Fruit fly (Drosophila melanogaster): ENCODE data around the gene glob3.

glob3 gene

DNA sequence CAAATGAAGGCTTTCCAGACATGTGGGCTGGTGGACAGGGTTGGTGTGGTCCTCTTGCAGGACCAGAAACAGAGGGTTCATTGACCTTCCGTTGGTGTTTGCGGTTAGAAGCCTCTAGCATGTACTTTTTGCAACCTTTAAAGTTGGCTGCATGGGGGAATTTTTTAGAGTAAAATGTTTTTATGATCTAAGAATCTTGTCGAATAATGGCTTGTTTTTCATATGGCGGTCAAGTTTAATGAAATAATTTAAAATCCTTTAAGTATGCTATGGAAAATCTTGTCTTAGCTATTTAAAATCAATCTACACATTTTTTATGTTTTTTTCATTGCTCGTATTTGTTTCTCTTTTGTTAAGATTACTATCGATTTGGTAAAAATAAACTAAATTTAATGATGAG is at the start of gene glob3:
Gene glob3, plus strand, starts transcription at position 301 of the 400 bp plus-strand sequence.
- TF ChIP-seq CG10669 (GFP tag; optimal IDR thresholded peaks at IDR 0.05) (no peak), Smox (GFP tag; optimal IDR thresholded peaks at IDR 0.05) (no peak), OdsH (GFP tag; optimal IDR thresholded peaks at IDR 0.05) (no peak), CG32006 (GFP tag; optimal IDR thresholded peaks at IDR 0.05) (no peak), Lpt (GFP tag; optimal IDR thresholded peaks at IDR 0.05) (no peak), CG10631 (GFP tag; optimal IDR thresholded peaks at IDR 0.05) (no peak), CG11902 (GFP tag; optimal IDR thresholded peaks at IDR 0.05) (no peak), CG11762 (GFP tag; optimal IDR thresholded peaks at IDR 0.05; ENCODE audit: insufficient read depth) (no peak), CG8632 (GFP tag; optimal IDR thresholded peaks at IDR 0.05) (no peak), CG6792 (GFP tag; optimal IDR thresholded peaks at IDR 0.05) (no peak), net (GFP tag; optimal IDR thresholded peaks at IDR 0.05) (no peak), CG1621 (tag; optimal IDR thresholded peaks at IDR 0.05) (no peak), CG31627 (GFP tag; optimal IDR thresholded peaks at IDR 0.05) (no peak), Hr38 (GFP tag; optimal IDR thresholded peaks at IDR 0.05) (no peak), CG4318 (GFP tag; optimal IDR thresholded peaks at IDR 0.05) (no peak)

dm6 chr3R:5780976-5781375 is 48.9 kb upstream of the glob3 start, which contains the start of gene CG2082:
TSS of gene CG2082 (minus strand) at chr3R:5781076.
- TF ChIP-seq fd59A (GFP tag; optimal IDR thresholded peaks at IDR 0.05) (no peak), CG10631 (GFP tag; optimal IDR thresholded peaks at IDR 0.05) (no peak), CG3032 (tag; optimal IDR thresholded peaks at IDR 0.05) (no peak)

DNA sequence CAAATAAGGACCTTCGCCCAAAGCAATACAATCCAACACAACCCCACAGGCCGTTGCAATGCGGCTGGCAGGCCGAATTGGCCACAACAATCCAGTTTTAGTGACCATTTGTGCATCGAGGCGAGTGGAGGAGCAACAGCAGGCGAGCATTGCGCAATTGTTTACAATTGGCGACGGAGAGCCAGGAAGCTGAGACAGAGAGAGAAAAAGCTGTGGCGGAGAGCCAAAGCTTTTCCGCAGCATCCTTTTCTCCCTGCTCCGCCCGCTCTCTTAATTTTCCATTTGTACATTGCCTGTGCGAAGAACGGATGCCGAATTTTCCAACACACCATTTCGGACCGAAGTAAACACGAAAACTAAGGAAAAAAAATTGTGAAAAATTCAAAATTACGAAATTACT is 48.4 kb upstream of the glob3 start, which contains the start of gene kat-60L1:
Gene kat-60L1, plus strand, starts transcription at position 301 of the 400 bp plus-strand sequence.
- TF ChIP-seq spab (GFP tag; optimal IDR thresholded peaks at IDR 0.05): no peak
- no peak for TF ChIP-seq Gug (GFP tag; IDR thresholded peaks at IDR 0.05)
- no peak for TF ChIP-seq Hr38 (GFP tag; optimal IDR thresholded peaks at IDR 0.05)
- no peak for TF ChIP-seq topi (GFP tag; optimal IDR thresholded peaks at IDR 0.05)

dm6 chr3R:5789025-5789953 is 40.6 kb upstream of the glob3 start, which contains the start of the genes Hat1 and Rpn5:
TSS of gene Hat1 (minus strand) at chr3R:5789384.
TSS of gene Rpn5 (plus strand) at chr3R:5789493.
- TF ChIP-seq Eip75B (GFP tag; optimal IDR thresholded peaks at IDR 0.05) (peak; percentile 92), CG11294 (GFP tag; IDR thresholded peaks at IDR 0.05) (peak; percentile 52; the same call in 1 of the 2 replicates), ss (GFP tag; optimal IDR thresholded peaks at IDR 0.05) (peak; percentile 20 to 57), CG7368 (GFP tag; optimal IDR thresholded peaks at IDR 0.05) (peak; percentile 74), net (GFP tag; optimal IDR thresholded peaks at IDR 0.05) (peak; percentile 67), Lpt (GFP tag; optimal IDR thresholded peaks at IDR 0.05) (peak; percentile 59), salr (GFP tag; optimal IDR thresholded peaks at IDR 0.05) (peak; percentile 55 to 92), Hr38 (GFP tag; optimal IDR thresholded peaks at IDR 0.05) (peak; percentile 30), Sox15 (GFP tag; optimal IDR thresholded peaks at IDR 0.05) (peak; percentile 83), Blimp-1 (GFP tag; optimal IDR thresholded peaks at IDR 0.05) (peak; percentile 59), topi (GFP tag; optimal IDR thresholded peaks at IDR 0.05) (peak; percentile 91), acj6 (GFP tag; optimal IDR thresholded peaks at IDR 0.05) (peak; percentile 87), fd59A (GFP tag; optimal IDR thresholded peaks at IDR 0.05) (peak; percentile 71), CG31627 (GFP tag; optimal IDR thresholded peaks at IDR 0.05) (peak; percentile 94), pdm3 (GFP tag; optimal IDR thresholded peaks at IDR 0.05) (peak; percentile 90), fkh (GFP tag; optimal IDR thresholded peaks at IDR 0.05) (no peak), CG34406 (GFP tag; optimal IDR thresholded peaks at IDR 0.05) (peak; percentile 76), CG8119 (GFP tag; IDR thresholded peaks at IDR 0.05) (peak; percentile 48; the same call in 2 of the 3 replicates), CG11902 (GFP tag; optimal IDR thresholded peaks at IDR 0.05) (peak; percentile 81), CG8319 (GFP tag; optimal IDR thresholded peaks at IDR 0.05) (peak; percentile 72), CG1621 (tag; optimal IDR thresholded peaks at IDR 0.05) (peak; percentile 7), CG3919 (GFP tag; optimal IDR thresholded peaks at IDR 0.05) (peak; percentile 86), lz (GFP tag; optimal IDR thresholded peaks at IDR 0.05) (peak; percentile 92), eg (GFP tag; IDR thresholded peaks at IDR 0.05) (peak; percentile 61; the same call in 2 of the 3 replicates), Met (GFP tag; optimal IDR thresholded peaks at IDR 0.05) (peak; percentile 87), Hr39 (GFP tag; optimal IDR thresholded peaks at IDR 0.05) (peak; percentile 92), Sox102F (GFP tag; optimal IDR thresholded peaks at IDR 0.05) (peak; percentile 87), CG6276 (GFP tag; optimal IDR thresholded peaks at IDR 0.05) (no peak), Ets21C (GFP tag; optimal IDR thresholded peaks at IDR 0.05) (peak; percentile 90), Ets96B (tag; optimal IDR thresholded peaks at IDR 0.05) (peak; percentile 60), CG11762 (GFP tag; optimal IDR thresholded peaks at IDR 0.05; ENCODE audit: insufficient read depth) (peak; percentile 68)

Data from whole organism, prepupa.